Worm (Caenorhabditis elegans) whole organism, L4 larva: ENCODE results near the gene F09E10.6.

Source experiments
- D1046.2 ChIP-seq: fragments of 200-800 bp; sonication (Bioruptor generic); IDR thresholded peaks from 2 replicates; pipeline ENCODE4 v1.3.6; 2022; ENCODE audit warnings: missing genetic modification characterization, missing compliant biosample characterization
- F26F4.8 ChIP-seq: fragments of 200-800 bp; sonication (Bioruptor generic); conservative IDR thresholded peaks from 2 replicates; pipeline ENCODE4 v1.3.6; 2022; ENCODE audit warnings: missing genetic modification characterization, missing compliant biosample characterization
- F37D6.2 ChIP-seq: sonication (generic microtip); optimal IDR thresholded peaks from 2 replicates; lab custom pipeline; 2016; ENCODE audit warnings: mild to moderate bottlenecking, missing genetic modification characterization, missing compliant biosample characterization
- R02D3.7 ChIP-seq: fragments of 150-350 bp; sonication (generic microtip); optimal IDR thresholded peaks from 3 replicates; lab custom pipeline; 2014; ENCODE audit warnings: missing biosample characterization, missing genetic modification characterization
- T20F7.1 ChIP-seq: fragments of 200-800 bp; sonication (Bioruptor generic); optimal IDR thresholded peaks from 2 replicates; lab custom pipeline; 2018; ENCODE audit warnings: mild to moderate bottlenecking, missing genetic modification characterization, missing compliant biosample characterization
- Y5F2A.4 ChIP-seq: fragments of 200-800 bp; sonication (Bioruptor generic); optimal IDR thresholded peaks from 2 replicates; lab custom pipeline; 2018; ENCODE audit warnings: mild to moderate bottlenecking, missing genetic modification characterization, missing compliant biosample characterization
- Y75B8A.6 ChIP-seq: fragments of 200-800 bp; sonication (Bioruptor generic); IDR thresholded peaks from 2 replicates; pipeline ENCODE4 v1.3.6; 2022; ENCODE audit warnings: missing genetic modification reagents, missing genetic modification characterization, missing compliant biosample characterization
- ZK546.5 ChIP-seq, 2 experiments: sonication (generic microtip); optimal IDR thresholded peaks; 2 replicates each; lab custom pipeline; 2017; ENCODE audit warnings: missing biosample characterization in 2 of 2, missing genetic modification characterization in 2 of 2
- aha-1 ChIP-seq: fragments of 150-350 bp; peaks from one replicate; lab custom pipeline; 2014; ENCODE audit warnings: missing biosample characterization, missing genetic modification characterization
- aly-2 ChIP-seq: sonication (generic microtip); optimal IDR thresholded peaks from 2 replicates; lab custom pipeline; 2018; ENCODE audit warnings: missing biosample characterization, missing genetic modification characterization
- ama-1 ChIP-seq: fragments of 150-350 bp; optimal IDR thresholded peaks from 2 replicates; lab custom pipeline; 2014; ENCODE audit warnings: inconsistent platforms, mixed read lengths
- ceh-28 ChIP-seq: fragments of 150-350 bp; optimal IDR thresholded peaks from 2 replicates; lab custom pipeline; 2014; ENCODE audit warnings: missing biosample characterization, missing genetic modification reagents, missing genetic modification characterization
- ceh-44 ChIP-seq: fragments of 200-800 bp; sonication (Bioruptor generic); IDR thresholded peaks from 2 replicates; pipeline ENCODE4 v1.3.6; 2022; ENCODE audit warnings: missing genetic modification reagents, missing genetic modification characterization, missing compliant biosample characterization
- ceh-62 ChIP-seq: sonication (generic microtip); optimal IDR thresholded peaks from 2 replicates; lab custom pipeline; 2017; ENCODE audit warnings: missing biosample characterization, missing genetic modification characterization
- ces-1 ChIP-seq: fragments of 150-350 bp; sonication (generic microtip); optimal IDR thresholded peaks from 4 replicates; lab custom pipeline; 2014; ENCODE audit warnings: missing biosample characterization, missing genetic modification reagents, missing genetic modification characterization
- cey-2 ChIP-seq: sonication (generic microtip); optimal IDR thresholded peaks from 3 replicates; lab custom pipeline; 2017; ENCODE audit warnings: missing genetic modification characterization, mild to moderate bottlenecking, missing compliant biosample characterization, antibody characterized with exemption, borderline replicate concordance; ENCODE audit not compliant: insufficient read depth
- daf-16 ChIP-seq, 3 experiments: sonication (generic microtip); optimal IDR thresholded peaks; 2 replicates each; lab custom pipeline; 2016 to 2017; ENCODE audit warnings: missing genetic modification characterization in 3 of 3, missing genetic modification reagents in 3 of 3, mild to moderate bottlenecking in 2 of 3, missing compliant biosample characterization in 2 of 3, missing biosample characterization in 1 of 3, moderate library complexity in 1 of 3
- daf-8 ChIP-seq: fragments of 200-800 bp; sonication (Bioruptor generic); IDR thresholded peaks from 2 replicates; pipeline ENCODE4 v1.3.6; 2022; ENCODE audit warnings: missing genetic modification characterization, missing compliant biosample characterization
- dmd-6 ChIP-seq: fragments of 200-800 bp; sonication (Bioruptor generic); IDR thresholded peaks from 2 replicates; pipeline ENCODE4 v1.3.6; 2022; ENCODE audit warnings: missing genetic modification reagents, missing genetic modification characterization, missing compliant biosample characterization
- dmd-8 ChIP-seq: fragments of 200-800 bp; sonication (Bioruptor generic); IDR thresholded peaks from 2 replicates; pipeline ENCODE4 v1.3.6; 2022; ENCODE audit warnings: missing genetic modification characterization, missing compliant biosample characterization
- dpl-1 ChIP-seq: fragments of 150-350 bp; optimal IDR thresholded peaks from 2 replicates; lab custom pipeline; 2014; ENCODE audit warnings: missing biosample characterization, missing genetic modification reagents, missing genetic modification characterization
- duxl-1 ChIP-seq: sonication (generic microtip); optimal IDR thresholded peaks from 2 replicates; lab custom pipeline; 2016; ENCODE audit warnings: mild to moderate bottlenecking, missing genetic modification characterization, moderate library complexity, missing compliant biosample characterization; ENCODE audit not compliant: poor library complexity
- dve-1 ChIP-seq: sonication (generic microtip); optimal IDR thresholded peaks from 2 replicates; lab custom pipeline; 2017; ENCODE audit warnings: antibody characterized with exemption, mild to moderate bottlenecking, missing genetic modification characterization, missing compliant biosample characterization; ENCODE audit not compliant: insufficient read depth
- egl-43 ChIP-seq: fragments of 200-800 bp; sonication (Bioruptor generic); IDR thresholded peaks from 2 replicates; pipeline ENCODE4 v1.3.6; 2022; ENCODE audit warnings: missing genetic modification reagents, missing genetic modification characterization, missing compliant biosample characterization
- gei-8 ChIP-seq: fragments of 200-800 bp; sonication (Bioruptor generic); optimal IDR thresholded peaks from 2 replicates; lab custom pipeline; 2018; ENCODE audit warnings: mild to moderate bottlenecking, missing genetic modification characterization, missing compliant biosample characterization
- hlh-11 ChIP-seq: fragments of 200-800 bp; sonication (Bioruptor generic); optimal IDR thresholded peaks from 2 replicates; lab custom pipeline; 2018; ENCODE audit warnings: mild to moderate bottlenecking, missing genetic modification characterization, missing compliant biosample characterization
- hlh-30 ChIP-seq: sonication (generic microtip); optimal IDR thresholded peaks from 2 replicates; lab custom pipeline; 2017; ENCODE audit warnings: antibody characterized with exemption, mild to moderate bottlenecking, missing genetic modification characterization, missing compliant biosample characterization; ENCODE audit not compliant: insufficient read depth
- jun-1 ChIP-seq: fragments of 150-350 bp; optimal IDR thresholded peaks from 2 replicates; lab custom pipeline; 2014; ENCODE audit warnings: missing biosample characterization, missing genetic modification reagents, missing genetic modification characterization
- lin-1 ChIP-seq: fragments of 200-800 bp; sonication (Bioruptor generic); IDR thresholded peaks from 2 replicates; pipeline ENCODE4 v1.3.6; 2022; ENCODE audit warnings: missing genetic modification reagents, missing genetic modification characterization, missing compliant biosample characterization
- lin-13 ChIP-seq: fragments of 150-350 bp; optimal IDR thresholded peaks from 2 replicates; lab custom pipeline; 2014; ENCODE audit warnings: missing biosample characterization, missing genetic modification reagents, missing genetic modification characterization
- lin-38 ChIP-seq: fragments of 200-800 bp; sonication (Bioruptor generic); IDR thresholded peaks from 2 replicates; pipeline ENCODE4 v1.3.6; 2022; ENCODE audit warnings: missing genetic modification reagents, missing genetic modification characterization, missing compliant biosample characterization
- lsy-2 ChIP-seq, 2 experiments: fragments of 150-350 bp in 1 of 2; sonication (generic microtip) in 1 of 2; optimal IDR thresholded peaks; 2 replicates each; lab custom pipeline; 2014 to 2017; ENCODE audit warnings: missing biosample characterization in 2 of 2, missing genetic modification characterization in 2 of 2
- nhr-25 ChIP-seq: sonication (generic microtip); optimal IDR thresholded peaks from 2 replicates; lab custom pipeline; 2017; ENCODE audit warnings: missing genetic modification characterization, mild to moderate bottlenecking, missing compliant biosample characterization, antibody characterized with exemption, moderate library complexity, borderline replicate concordance; ENCODE audit not compliant: insufficient read depth
- nhr-42 ChIP-seq: fragments of 200-800 bp; sonication (Bioruptor generic); IDR thresholded peaks from 2 replicates; pipeline ENCODE4 v1.3.6; 2022; ENCODE audit warnings: missing genetic modification characterization, missing compliant biosample characterization
- pha-4 ChIP-seq, 2 experiments: fragments of 150-350 bp in 1 of 2; fragments of 200-800 bp in 1 of 2; sonication (Bioruptor generic) in 1 of 2; IDR thresholded peaks in 1 of 2; optimal IDR thresholded peaks in 1 of 2; 2 replicates each; pipeline versions ENCODE4 v1.3.6 to Lab custom; 2014 to 2022; ENCODE audit warnings: missing genetic modification characterization in 2 of 2, missing genetic modification reagents in 2 of 2, missing biosample characterization in 1 of 2, missing compliant biosample characterization in 1 of 2
- pqm-1 ChIP-seq: sonication (generic microtip); optimal IDR thresholded peaks from 2 replicates; lab custom pipeline; 2017; ENCODE audit warnings: missing biosample characterization, missing genetic modification characterization
- saeg-2 ChIP-seq: fragments of 200-800 bp; sonication (Bioruptor generic); IDR thresholded peaks from 2 replicates; pipeline ENCODE4 v1.3.6; 2022; ENCODE audit warnings: missing genetic modification reagents, missing genetic modification characterization, missing compliant biosample characterization
- sdz-12 ChIP-seq: fragments of 200-800 bp; sonication (Bioruptor generic); optimal IDR thresholded peaks from 2 replicates; lab custom pipeline; 2018; ENCODE audit warnings: mild to moderate bottlenecking, missing genetic modification characterization, missing compliant biosample characterization
- set-16 ChIP-seq: fragments of 200-800 bp; sonication (Bioruptor generic); IDR thresholded peaks from 2 replicates; pipeline ENCODE4 v1.3.6; 2022; ENCODE audit warnings: missing genetic modification reagents, missing genetic modification characterization, missing compliant biosample characterization
- skn-1 ChIP-seq: fragments of 150-350 bp; optimal IDR thresholded peaks from 2 replicates; lab custom pipeline; 2014; ENCODE audit warnings: missing biosample characterization, missing genetic modification characterization
- snpc-1.2 ChIP-seq: fragments of 200-800 bp; sonication (Bioruptor generic); IDR thresholded peaks from 2 replicates; pipeline ENCODE4 v1.3.6; 2022; ENCODE audit warnings: missing genetic modification reagents, missing genetic modification characterization, missing compliant biosample characterization
- spr-1 ChIP-seq: sonication (generic microtip); optimal IDR thresholded peaks from 2 replicates; lab custom pipeline; 2016; ENCODE audit warnings: mild to moderate bottlenecking, missing genetic modification characterization, missing compliant biosample characterization
- unc-39 ChIP-seq: sonication (generic microtip); optimal IDR thresholded peaks from 2 replicates; lab custom pipeline; 2017; ENCODE audit warnings: missing biosample characterization, missing genetic modification characterization
- unc-62 ChIP-seq, 3 experiments: fragments of 150-350 bp in 1 of 3; sonication (generic microtip); optimal IDR thresholded peaks in 2 of 3; peaks in 1 of 3; 1 replicate in 1 of 3; 2 replicates in 2 of 3; lab custom pipeline; 2014 to 2017; ENCODE audit warnings: missing biosample characterization in 3 of 3, missing genetic modification characterization in 3 of 3, missing genetic modification reagents in 3 of 3, missing genotype in 1 of 3
- vab-7 ChIP-seq: fragments of 200-800 bp; sonication (Bioruptor generic); IDR thresholded peaks from 2 replicates; pipeline ENCODE4 v1.3.6; 2022; ENCODE audit warnings: missing genetic modification reagents, missing genetic modification characterization, missing compliant biosample characterization
- zag-1 ChIP-seq: fragments of 150-350 bp; optimal IDR thresholded peaks from 2 replicates; lab custom pipeline; 2014; ENCODE audit warnings: missing biosample characterization, missing genetic modification characterization
- zfp-2 ChIP-seq: sonication (generic microtip); optimal IDR thresholded peaks from 2 replicates; lab custom pipeline; 2016; ENCODE audit warnings: mild to moderate bottlenecking, missing genetic modification characterization, missing compliant biosample characterization
- zfp-3 ChIP-seq: fragments of 200-800 bp; sonication (Bioruptor generic); conservative IDR thresholded peaks from 2 replicates; pipeline ENCODE4 v1.3.6; 2022; ENCODE audit warnings: missing genetic modification reagents, missing genetic modification characterization, missing compliant biosample characterization
- zip-11 ChIP-seq: fragments of 200-800 bp; sonication (Bioruptor generic); IDR thresholded peaks from 2 replicates; pipeline ENCODE4 v1.3.6; 2022; ENCODE audit warnings: missing genetic modification characterization, missing compliant biosample characterization
- ztf-11 ChIP-seq: fragments of 150-350 bp; optimal IDR thresholded peaks from 2 replicates; lab custom pipeline; 2014; ENCODE audit warnings: missing biosample characterization, missing genetic modification characterization

F09E10.6 gene

DNA sequence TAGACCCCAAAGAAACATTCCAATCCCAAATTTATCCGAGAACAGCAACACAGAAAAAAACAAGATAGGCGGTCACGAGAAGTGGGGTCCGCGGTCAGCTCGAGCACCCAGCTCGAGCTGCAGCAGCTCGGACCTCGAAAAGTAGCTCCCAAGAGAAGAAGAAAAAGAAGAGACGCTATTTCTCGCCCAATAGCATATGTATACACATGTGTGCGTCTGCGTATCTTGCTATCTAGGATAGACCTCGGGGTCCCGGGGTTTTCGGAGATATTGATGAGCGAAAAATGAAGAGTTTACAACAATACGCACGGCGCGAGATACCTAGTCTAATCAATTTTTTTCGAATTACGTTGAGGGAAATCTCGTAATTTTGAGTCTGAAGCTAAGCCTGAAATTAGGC lies 24.6 kb upstream of the F09E10.6 start:
- no peak for TF ChIP-seq unc-62 (GFP tag; optimal IDR thresholded peaks at IDR 0.05 in 1 of 2; lab: Kevin White, UChicago)
- TF ChIP-seq unc-62 (tag; optimal IDR thresholded peaks at IDR 0.05; lab: Kevin White, UChicago): no peak
- TF ChIP-seq aly-2 (tag; lab: Kevin White, UChicago): no peak
- no peak for TF ChIP-seq zag-1 (tag; lab: Kevin White, UChicago)
- no peak for TF ChIP-seq ceh-28 (tag; lab: Kevin White, UChicago)
- TF ChIP-seq Y75B8A.6 (GFP tag; lab: Robert Waterston, UW): no peak
- no peak for TF ChIP-seq dpl-1 (GFP tag; lab: Kevin White, UChicago)
- TF ChIP-seq zfp-3 (GFP tag; lab: Robert Waterston, UW): no peak
- no peak for TF ChIP-seq dve-1 (tag; lab: Kevin White, UChicago)
- TF ChIP-seq Y5F2A.4: no peak
- no peak for TF ChIP-seq snpc-1.2 (GFP tag; lab: Robert Waterston, UW)
- TF ChIP-seq lin-1 (GFP tag; lab: Robert Waterston, UW): no peak
- no peak for TF ChIP-seq dmd-6 (GFP tag; lab: Robert Waterston, UW)
- TF ChIP-seq cey-2 (tag; lab: Kevin White, UChicago): no peak
- TF ChIP-seq hlh-30: peak; percentile 82
- no peak for TF ChIP-seq gei-8
- TF ChIP-seq daf-16 (GFP tag; optimal IDR thresholded peaks at IDR 0.05; lab: Kevin White, UChicago): no peak
- TF ChIP-seq daf-16 (tag; optimal IDR thresholded peaks at IDR 0.05; lab: Kevin White, UChicago): no peak
- no peak for TF ChIP-seq T20F7.1 (GFP tag; lab: Kevin White, UChicago)
- no peak for TF ChIP-seq nhr-42 (GFP tag; lab: Robert Waterston, UW)
- no peak for TF ChIP-seq zip-11 (GFP tag; lab: Robert Waterston, UW)
- no peak for TF ChIP-seq F26F4.8
- no peak for TF ChIP-seq ceh-62 (tag; lab: Kevin White, UChicago)
- no peak for TF ChIP-seq jun-1 (tag; lab: Kevin White, UChicago)
- no peak for TF ChIP-seq ceh-44
- TF ChIP-seq zfp-2 (tag; lab: Kevin White, UChicago): no peak
- no peak for TF ChIP-seq duxl-1 (tag; lab: Kevin White, UChicago)
- no peak for TF ChIP-seq daf-8 (GFP tag; lab: Robert Waterston, UW)
- TF ChIP-seq ztf-11 (tag; lab: Kevin White, UChicago): no peak
- TF ChIP-seq F37D6.2 (tag; lab: Kevin White, UChicago): no peak
- peak in 1 of 2 experiments; percentile 27 for TF ChIP-seq lsy-2 (tag; optimal IDR thresholded peaks at IDR 0.05; lab: Kevin White, UChicago)
- TF ChIP-seq saeg-2 (GFP tag; lab: Robert Waterston, UW): no peak
- no peak for TF ChIP-seq D1046.2
- no peak for TF ChIP-seq nhr-25
- no peak for TF ChIP-seq spr-1
- no peak for TF ChIP-seq ZK546.5 (tag; optimal IDR thresholded peaks at IDR 0.05; lab: Kevin White, UChicago)
- TF ChIP-seq R02D3.7: no peak
- no peak for TF ChIP-seq pqm-1
- TF ChIP-seq hlh-11 (tag; lab: Kevin White, UChicago): peak; percentile 60
- TF ChIP-seq aha-1 (tag; lab: Kevin White, UChicago): peak; percentile 96
- no peak for TF ChIP-seq egl-43
- TF ChIP-seq ama-1 (lab: Kevin White, UChicago): no peak
- no peak for TF ChIP-seq pha-4 (GFP tag; IDR thresholded peaks at IDR 0.05; lab: Robert Waterston, UW)
- no peak for TF ChIP-seq pha-4 (tag; optimal IDR thresholded peaks at IDR 0.05; lab: Kevin White, UChicago)
- peak; percentile 36; the same call in 1 of the 2 replicates for TF ChIP-seq set-16
- no peak for TF ChIP-seq dmd-8 (GFP tag; lab: Robert Waterston, UW)
- TF ChIP-seq vab-7 (GFP tag; lab: Robert Waterston, UW): no peak
- no peak for TF ChIP-seq skn-1 (tag; lab: Kevin White, UChicago)
- TF ChIP-seq unc-39: no peak
- no peak for TF ChIP-seq ces-1 (GFP tag; lab: Kevin White, UChicago)
- TF ChIP-seq lin-13 (GFP tag; lab: Kevin White, UChicago): no peak
- no peak for TF ChIP-seq lin-38 (GFP tag; lab: Robert Waterston, UW)
- no peak for TF ChIP-seq sdz-12 (GFP tag; lab: Kevin White, UChicago)
